Worm (Caenorhabditis elegans): ENCODE results near the gene sym-2.

DNA sequence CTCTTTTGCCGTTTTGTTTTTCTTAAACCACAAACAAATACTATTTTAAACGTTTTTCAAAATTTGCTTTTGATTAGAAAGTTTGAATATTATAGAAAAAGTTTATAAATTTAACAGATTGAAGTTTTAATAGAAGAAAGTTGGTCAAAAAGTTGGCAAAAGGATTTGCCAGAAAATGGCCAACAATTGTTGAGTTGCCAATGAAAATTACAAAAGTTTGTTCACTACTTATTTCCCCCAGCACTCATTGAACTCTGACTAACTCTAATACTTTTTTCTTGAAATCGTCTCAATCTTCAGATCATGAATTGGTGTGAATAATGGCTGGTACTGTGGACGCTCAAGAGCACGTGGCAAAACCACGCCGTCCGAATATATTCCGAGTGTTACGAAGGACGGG lies 21.8 kb upstream of the sym-2 start, which contains the start of gene ZK1067.4:
- TF ChIP-seq unc-42 (tag; optimal IDR thresholded peaks at IDR 0.05) (no peak), unc-55 (GFP tag; optimal IDR thresholded peaks at IDR 0.05) (no peak), fkh-10 (GFP tag; optimal IDR thresholded peaks at IDR 0.05) (no peak), ceh-45 (GFP tag; IDR thresholded peaks at IDR 0.05) (no peak), ama-1 (optimal IDR thresholded peaks at IDR 0.05) (no peak), rnt-1 (tag; optimal IDR thresholded peaks at IDR 0.05) (no peak), pha-4 (tag; optimal IDR thresholded peaks at IDR 0.05) (no peak), hlh-6 (tag; optimal IDR thresholded peaks at IDR 0.05) (no peak), pqm-1 (tag; optimal IDR thresholded peaks at IDR 0.05) (no peak), pax-1 (tag; optimal IDR thresholded peaks at IDR 0.05) (no peak), nfya-1 (tag; optimal IDR thresholded peaks at IDR 0.05) (no peak), K02D7.2 (tag; optimal IDR thresholded peaks at IDR 0.05) (no peak), tbx-2 (tag; optimal IDR thresholded peaks at IDR 0.05) (no peak)

All from whole organism, late embryonic.